Fruit fly (Drosophila melanogaster): ENCODE measurements around the gene kuk.

DNA sequence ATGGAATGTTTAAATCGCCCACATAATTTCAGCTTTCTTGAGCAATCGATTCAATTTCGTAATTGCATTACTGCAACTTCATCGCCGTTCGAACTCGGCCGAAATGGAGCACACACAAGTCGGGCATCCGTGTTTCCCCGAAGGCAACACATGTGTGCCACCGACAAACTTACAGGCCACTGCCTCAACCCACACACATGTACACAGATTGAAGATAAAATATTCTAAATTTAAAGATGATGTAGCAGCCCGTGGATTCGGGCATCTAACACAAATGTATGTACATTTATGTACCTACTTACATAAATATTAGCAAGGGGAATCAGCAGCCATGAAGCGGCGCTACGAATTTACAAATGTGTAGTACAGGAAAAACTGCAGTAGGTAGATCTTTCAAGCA, 14.0 kb upstream of the kuk start:
- no peak for TF ChIP-seq ttk (optimal IDR thresholded peaks at IDR 0.05)
- no peak for TF ChIP-seq h (optimal IDR thresholded peaks at IDR 0.05)

Measured in Kc167 (cell line).